Worm (Caenorhabditis elegans) whole organism, L3 larva: Measurements from ENCODE around the gene cal-7.

ENCODE experiments used
- R02D3.7 ChIP-seq: fragments of 150-350 bp; optimal IDR thresholded peaks from 2 replicates; lab custom pipeline; 2014; ENCODE audit warnings: missing biosample characterization, missing genetic modification characterization
- aly-2 ChIP-seq: fragments of 150-350 bp; optimal IDR thresholded peaks from 2 replicates; lab custom pipeline; 2014; ENCODE audit warnings: missing biosample characterization, missing genetic modification characterization
- ama-1 ChIP-seq: fragments of 150-350 bp; optimal IDR thresholded peaks from 2 replicates; lab custom pipeline; 2018
- ceh-28 ChIP-seq: fragments of 150-350 bp; optimal IDR thresholded peaks from 2 replicates; lab custom pipeline; 2014; ENCODE audit warnings: missing biosample characterization, missing genetic modification reagents, missing genetic modification characterization
- ceh-82 ChIP-seq: fragments of 150-350 bp; optimal IDR thresholded peaks from 2 replicates; lab custom pipeline; 2014; ENCODE audit warnings: missing biosample characterization, missing genetic modification characterization
- daf-12 ChIP-seq: fragments of 150-350 bp; optimal IDR thresholded peaks from 2 replicates; lab custom pipeline; 2014; ENCODE audit warnings: missing biosample characterization, missing genetic modification reagents, missing genetic modification characterization
- egl-5 ChIP-seq: fragments of 150-350 bp; optimal IDR thresholded peaks from 2 replicates; lab custom pipeline; 2017; ENCODE audit warnings: missing biosample characterization, missing genetic modification reagents, missing genetic modification characterization, inconsistent platforms
- elt-3 ChIP-seq, 3 experiments: fragments of 150-350 bp in 1 of 3; sonication (generic microtip) in 2 of 3; optimal IDR thresholded peaks; 2 replicates in 2 of 3; 4 replicates in 1 of 3; lab custom pipeline; 2014 to 2017; ENCODE audit warnings: missing biosample characterization in 3 of 3, missing genetic modification characterization in 3 of 3
- eor-1 ChIP-seq, 2 experiments: fragments of 150-350 bp; optimal IDR thresholded peaks; 2 replicates each; lab custom pipeline; 2014 to 2018; ENCODE audit warnings: missing biosample characterization in 2 of 2, missing genetic modification characterization in 2 of 2
- fos-1 ChIP-seq: fragments of 150-350 bp; optimal IDR thresholded peaks from 2 replicates; lab custom pipeline; 2014; ENCODE audit warnings: missing biosample characterization, missing genetic modification characterization
- jun-1 ChIP-seq: fragments of 150-350 bp; optimal IDR thresholded peaks from 2 replicates; lab custom pipeline; 2014; ENCODE audit warnings: missing biosample characterization, missing genetic modification reagents, missing genetic modification characterization
- lin-15B ChIP-seq: fragments of 150-350 bp; optimal IDR thresholded peaks from 2 replicates; lab custom pipeline; 2014; ENCODE audit warnings: missing biosample characterization, missing genetic modification characterization
- lin-39 ChIP-seq: fragments of 150-350 bp; optimal IDR thresholded peaks from 2 replicates; lab custom pipeline; 2018; ENCODE audit warnings: missing biosample characterization, missing genetic modification reagents, missing genetic modification characterization
- lsy-12 ChIP-seq: sonication (generic microtip); optimal IDR thresholded peaks from 2 replicates; lab custom pipeline; 2016; ENCODE audit warnings: mild to moderate bottlenecking, missing genetic modification characterization, missing compliant biosample characterization
- mdl-1 ChIP-seq: fragments of 150-350 bp; optimal IDR thresholded peaks from 2 replicates; lab custom pipeline; 2014; ENCODE audit warnings: missing biosample characterization, missing genetic modification characterization
- mml-1 ChIP-seq: fragments of 150-350 bp; sonication (generic microtip); optimal IDR thresholded peaks from 3 replicates; lab custom pipeline; 2014; ENCODE audit warnings: missing biosample characterization, missing genetic modification characterization
- nhr-12 ChIP-seq: fragments of 150-350 bp; optimal IDR thresholded peaks from 2 replicates; lab custom pipeline; 2014; ENCODE audit warnings: missing biosample characterization, missing genetic modification characterization
- nhr-237 ChIP-seq: fragments of 150-350 bp; optimal IDR thresholded peaks from 2 replicates; lab custom pipeline; 2014; ENCODE audit warnings: missing biosample characterization, missing genetic modification characterization
- nhr-43 ChIP-seq: sonication (generic microtip); optimal IDR thresholded peaks from 2 replicates; lab custom pipeline; 2016; ENCODE audit warnings: mild to moderate bottlenecking, missing genetic modification characterization, missing compliant biosample characterization; ENCODE audit not compliant: poor library complexity, severe bottlenecking
- nhr-77 ChIP-seq: fragments of 150-350 bp; optimal IDR thresholded peaks from 2 replicates; lab custom pipeline; 2014; ENCODE audit warnings: missing biosample characterization, missing genetic modification characterization
- pha-4 ChIP-seq: fragments of 150-350 bp; optimal IDR thresholded peaks from 2 replicates; lab custom pipeline; 2014; ENCODE audit warnings: missing biosample characterization, missing genetic modification reagents, missing genetic modification characterization
- tbx-2 ChIP-seq: sonication (generic microtip); optimal IDR thresholded peaks from 2 replicates; lab custom pipeline; 2016; ENCODE audit warnings: mild to moderate bottlenecking, missing genetic modification characterization, missing compliant biosample characterization
- unc-39 ChIP-seq: sonication (generic microtip); optimal IDR thresholded peaks from 4 replicates; lab custom pipeline; 2017; ENCODE audit warnings: missing biosample characterization, missing genetic modification characterization
- ztf-11 ChIP-seq: fragments of 150-350 bp; optimal IDR thresholded peaks from 2 replicates; lab custom pipeline; 2014; ENCODE audit warnings: missing biosample characterization, missing genetic modification characterization

Gene cal-7

ce11 chrV:9779418-9779817 lies 45.5 kb downstream of the cal-7 start, which contains the start of gene F46B6.4:
Gene F46B6.4, minus strand, starts transcription at chrV:9779518.
- TF ChIP-seq nhr-43 (tag; lab: Kevin White, UChicago) (no peak), nhr-12 (no peak), R02D3.7 (tag; lab: Kevin White, UChicago) (no peak), mml-1 (tag; lab: Kevin White, UChicago) (no peak), lin-39 (tag; lab: Kevin White, UChicago) (no peak), aly-2 (tag; lab: Kevin White, UChicago) (no peak)

ce11 chrV:9782045-9782444 lies 48.1 kb downstream of the cal-7 start:
- TF ChIP-seq jun-1 (tag; lab: Kevin White, UChicago) (no peak), unc-39 (tag; lab: Kevin White, UChicago) (no peak), mml-1 (tag; lab: Kevin White, UChicago) (no peak), ztf-11 (tag; lab: Kevin White, UChicago) (no peak), nhr-77 (tag; lab: Kevin White, UChicago) (no peak), ama-1 (lab: Kevin White, UChicago) (no peak), ceh-82 (tag; lab: Kevin White, UChicago) (no peak)

ce11 chrV:9782969-9783368 lies 49.1 kb downstream of the cal-7 start, which contains the start of gene F46B6.5:
Gene F46B6.5, minus strand, starts transcription at chrV:9783069.
- TF ChIP-seq R02D3.7 (tag; lab: Kevin White, UChicago) (no peak), lin-15B (tag; lab: Kevin White, UChicago) (no peak), nhr-237 (no peak), nhr-77 (tag; lab: Kevin White, UChicago) (no peak), lsy-12 (tag; lab: Kevin White, UChicago) (no peak)

DNA sequence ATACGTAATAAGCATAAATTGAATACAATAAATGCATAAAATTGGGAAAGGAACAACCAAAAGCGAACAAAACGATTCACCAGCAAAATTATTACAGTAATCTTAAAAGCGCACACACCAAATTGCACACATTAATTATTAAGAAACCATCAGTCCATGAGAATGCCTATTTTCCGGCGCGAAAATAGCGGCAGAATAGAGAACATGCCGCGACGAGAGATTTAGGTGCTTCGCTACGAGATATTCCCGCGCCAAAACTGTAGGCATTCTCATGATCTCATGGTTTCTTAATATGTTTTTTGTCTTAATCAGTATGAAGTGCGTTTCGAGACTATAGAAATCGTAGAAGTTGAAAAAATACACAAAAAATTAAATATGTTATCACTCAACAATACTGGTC lies 50.3 kb downstream of the cal-7 start:
- no peak for TF ChIP-seq daf-12 (tag; lab: Kevin White, UChicago)
- no peak for TF ChIP-seq ceh-28 (tag; lab: Kevin White, UChicago)
- TF ChIP-seq mdl-1: no peak
- TF ChIP-seq eor-1 (tag; optimal IDR thresholded peaks at IDR 0.05; lab: Kevin White, UChicago): no peak
- no peak for TF ChIP-seq elt-3 (tag; optimal IDR thresholded peaks at IDR 0.05; lab: Kevin White, UChicago)
- TF ChIP-seq ama-1 (lab: Kevin White, UChicago): no peak
- TF ChIP-seq fos-1: no peak
- no peak for TF ChIP-seq nhr-12
- no peak for TF ChIP-seq pha-4 (tag; lab: Kevin White, UChicago)
- no peak for TF ChIP-seq tbx-2 (tag; lab: Kevin White, UChicago)
- TF ChIP-seq lin-39 (tag; lab: Kevin White, UChicago): no peak
- no peak for TF ChIP-seq egl-5 (tag; lab: Kevin White, UChicago)
